Worm (Caenorhabditis elegans) whole organism, L3 larva: ENCODE data around the gene F40G9.5.

Experiments
- R02D3.7 ChIP-seq: fragments of 150-350 bp; optimal IDR thresholded peaks from 2 replicates; lab custom pipeline; 2014; ENCODE audit warnings: missing biosample characterization, missing genetic modification characterization
- ZK546.5 ChIP-seq: sonication (generic microtip); optimal IDR thresholded peaks from 2 replicates; lab custom pipeline; 2017; ENCODE audit warnings: missing biosample characterization, missing genetic modification characterization
- aly-2 ChIP-seq: fragments of 150-350 bp; optimal IDR thresholded peaks from 2 replicates; lab custom pipeline; 2014; ENCODE audit warnings: missing biosample characterization, missing genetic modification characterization
- ama-1 ChIP-seq: fragments of 150-350 bp; optimal IDR thresholded peaks from 2 replicates; lab custom pipeline; 2018
- ceh-9 ChIP-seq: sonication (generic microtip); optimal IDR thresholded peaks from 2 replicates; lab custom pipeline; 2018; ENCODE audit warnings: missing biosample characterization, missing genetic modification characterization
- daf-12 ChIP-seq: fragments of 150-350 bp; optimal IDR thresholded peaks from 2 replicates; lab custom pipeline; 2014; ENCODE audit warnings: missing biosample characterization, missing genetic modification reagents, missing genetic modification characterization
- egl-27 ChIP-seq: sonication (generic microtip); optimal IDR thresholded peaks from 4 replicates; lab custom pipeline; 2017; ENCODE audit warnings: missing biosample characterization, missing genetic modification reagents, missing genetic modification characterization
- egl-5 ChIP-seq: fragments of 150-350 bp; optimal IDR thresholded peaks from 2 replicates; lab custom pipeline; 2017; ENCODE audit warnings: missing biosample characterization, missing genetic modification reagents, missing genetic modification characterization, inconsistent platforms
- elt-2 ChIP-seq: sonication (generic microtip); optimal IDR thresholded peaks from 2 replicates; lab custom pipeline; 2016; ENCODE audit warnings: missing genetic modification reagents, mild to moderate bottlenecking, missing genetic modification characterization, missing compliant biosample characterization
- elt-3 ChIP-seq, 3 experiments: fragments of 150-350 bp in 1 of 3; sonication (generic microtip) in 2 of 3; optimal IDR thresholded peaks; 2 replicates in 2 of 3; 4 replicates in 1 of 3; lab custom pipeline; 2014 to 2017; ENCODE audit warnings: missing biosample characterization in 3 of 3, missing genetic modification characterization in 3 of 3
- eor-1 ChIP-seq, 2 experiments: fragments of 150-350 bp; optimal IDR thresholded peaks; 2 replicates each; lab custom pipeline; 2014 to 2018; ENCODE audit warnings: missing biosample characterization in 2 of 2, missing genetic modification characterization in 2 of 2
- fkh-10 ChIP-seq: sonication (generic microtip); optimal IDR thresholded peaks from 2 replicates; lab custom pipeline; 2017; ENCODE audit warnings: missing biosample characterization, missing genetic modification reagents, missing genetic modification characterization
- fkh-2 ChIP-seq: fragments of 150-350 bp; optimal IDR thresholded peaks from 2 replicates; lab custom pipeline; 2014; ENCODE audit warnings: missing biosample characterization, missing genetic modification reagents, missing genetic modification characterization
- fos-1 ChIP-seq: fragments of 150-350 bp; optimal IDR thresholded peaks from 2 replicates; lab custom pipeline; 2014; ENCODE audit warnings: missing biosample characterization, missing genetic modification characterization
- hmg-11 ChIP-seq: sonication (generic microtip); optimal IDR thresholded peaks from 2 replicates; lab custom pipeline; 2016; ENCODE audit warnings: missing genetic modification characterization, missing compliant biosample characterization
- lin-15B ChIP-seq: fragments of 150-350 bp; optimal IDR thresholded peaks from 2 replicates; lab custom pipeline; 2014; ENCODE audit warnings: missing biosample characterization, missing genetic modification characterization
- lin-39 ChIP-seq: fragments of 150-350 bp; optimal IDR thresholded peaks from 2 replicates; lab custom pipeline; 2018; ENCODE audit warnings: missing biosample characterization, missing genetic modification reagents, missing genetic modification characterization
- lsy-12 ChIP-seq: sonication (generic microtip); optimal IDR thresholded peaks from 2 replicates; lab custom pipeline; 2016; ENCODE audit warnings: mild to moderate bottlenecking, missing genetic modification characterization, missing compliant biosample characterization
- mdl-1 ChIP-seq: fragments of 150-350 bp; optimal IDR thresholded peaks from 2 replicates; lab custom pipeline; 2014; ENCODE audit warnings: missing biosample characterization, missing genetic modification characterization
- mml-1 ChIP-seq: fragments of 150-350 bp; sonication (generic microtip); optimal IDR thresholded peaks from 3 replicates; lab custom pipeline; 2014; ENCODE audit warnings: missing biosample characterization, missing genetic modification characterization
- nfya-1 ChIP-seq: sonication (generic microtip); optimal IDR thresholded peaks from 2 replicates; lab custom pipeline; 2017; ENCODE audit warnings: missing genetic modification characterization, mild to moderate bottlenecking, missing compliant biosample characterization, antibody characterized with exemption, moderate library complexity; ENCODE audit not compliant: insufficient read depth
- nhr-11 ChIP-seq: fragments of 150-350 bp; optimal IDR thresholded peaks from 2 replicates; lab custom pipeline; 2014; ENCODE audit warnings: missing biosample characterization, missing genetic modification characterization
- nhr-12 ChIP-seq: fragments of 150-350 bp; optimal IDR thresholded peaks from 2 replicates; lab custom pipeline; 2014; ENCODE audit warnings: missing biosample characterization, missing genetic modification characterization
- nhr-23 ChIP-seq: fragments of 150-350 bp; optimal IDR thresholded peaks from 2 replicates; lab custom pipeline; 2014; ENCODE audit warnings: missing biosample characterization, missing genetic modification reagents, missing genetic modification characterization
- nhr-25 ChIP-seq: sonication (generic microtip); optimal IDR thresholded peaks from 2 replicates; lab custom pipeline; 2017; ENCODE audit warnings: missing biosample characterization, missing genetic modification characterization
- nhr-28 ChIP-seq: fragments of 150-350 bp; optimal IDR thresholded peaks from 2 replicates; lab custom pipeline; 2014; ENCODE audit warnings: missing biosample characterization, missing genetic modification characterization
- nhr-43 ChIP-seq: sonication (generic microtip); optimal IDR thresholded peaks from 2 replicates; lab custom pipeline; 2016; ENCODE audit warnings: mild to moderate bottlenecking, missing genetic modification characterization, missing compliant biosample characterization; ENCODE audit not compliant: poor library complexity, severe bottlenecking
- nhr-76 ChIP-seq: fragments of 150-350 bp; sonication (generic microtip); optimal IDR thresholded peaks from 5 replicates; lab custom pipeline; 2014; ENCODE audit warnings: missing biosample characterization, missing genetic modification characterization
- nhr-77 ChIP-seq: fragments of 150-350 bp; optimal IDR thresholded peaks from 2 replicates; lab custom pipeline; 2014; ENCODE audit warnings: missing biosample characterization, missing genetic modification characterization
- pha-4 ChIP-seq: fragments of 150-350 bp; optimal IDR thresholded peaks from 2 replicates; lab custom pipeline; 2014; ENCODE audit warnings: missing biosample characterization, missing genetic modification reagents, missing genetic modification characterization
- pqm-1 ChIP-seq: fragments of 150-350 bp; optimal IDR thresholded peaks from 2 replicates; lab custom pipeline; 2017; ENCODE audit warnings: missing biosample characterization, missing genetic modification characterization, inconsistent platforms
- skn-1 ChIP-seq: fragments of 150-350 bp; optimal IDR thresholded peaks from 2 replicates; lab custom pipeline; 2014; ENCODE audit warnings: missing biosample characterization, missing genetic modification characterization
- zag-1 ChIP-seq: fragments of 150-350 bp; optimal IDR thresholded peaks from 2 replicates; lab custom pipeline; 2014; ENCODE audit warnings: missing biosample characterization, missing genetic modification characterization
- ztf-11 ChIP-seq: fragments of 150-350 bp; optimal IDR thresholded peaks from 2 replicates; lab custom pipeline; 2014; ENCODE audit warnings: missing biosample characterization, missing genetic modification characterization
- ztf-4 ChIP-seq: fragments of 150-350 bp; optimal IDR thresholded peaks from 2 replicates; lab custom pipeline; 2014; ENCODE audit warnings: missing biosample characterization, missing genetic modification characterization

F40G9.5 gene

DNA sequence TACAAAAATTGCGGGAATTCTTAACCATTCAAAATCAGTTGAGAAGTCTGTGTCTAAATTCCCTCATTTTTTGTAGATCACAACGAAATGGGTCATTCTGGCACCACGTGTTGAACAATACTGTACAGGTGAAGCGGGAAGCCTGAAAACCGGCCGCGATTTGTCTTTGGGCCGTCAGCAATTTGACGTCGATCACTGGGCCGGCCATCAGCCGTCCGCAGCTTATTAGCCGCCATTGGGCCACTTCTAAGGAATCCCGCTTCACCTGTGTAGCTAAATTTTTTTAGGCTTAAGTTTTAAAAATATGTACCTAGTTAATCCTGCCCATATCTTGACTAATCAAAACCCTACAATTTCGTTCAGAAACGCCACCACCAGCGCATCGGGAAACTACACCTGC is 21.4 kb upstream of the F40G9.5 start:
- no peak for TF ChIP-seq nhr-25 (tag; lab: Kevin White, UChicago)
- TF ChIP-seq nhr-11 (tag; lab: Kevin White, UChicago) = no peak
- TF ChIP-seq elt-3 (tag; optimal IDR thresholded peaks at IDR 0.05; lab: Kevin White, UChicago) = no peak
- TF ChIP-seq egl-27 = no peak
- no peak for TF ChIP-seq elt-2 (tag; lab: Kevin White, UChicago)
- no peak for TF ChIP-seq ZK546.5 (tag; lab: Kevin White, UChicago)
- no peak for TF ChIP-seq aly-2 (tag; lab: Kevin White, UChicago)
- no peak for TF ChIP-seq R02D3.7
- TF ChIP-seq fkh-2 (tag; lab: Kevin White, UChicago) = no peak
- TF ChIP-seq, all 47 proteins: peak for 0

- TF ChIP-seq ama-1 (lab: Kevin White, UChicago) = no peak
- TF ChIP-seq fkh-2 (tag; lab: Kevin White, UChicago) = no peak
- no peak for TF ChIP-seq ZK546.5 (tag; lab: Kevin White, UChicago)
- no peak for TF ChIP-seq mml-1 (tag; lab: Kevin White, UChicago)
- no peak for TF ChIP-seq pqm-1 (tag; lab: Kevin White, UChicago)
- TF ChIP-seq eor-1 (tag; optimal IDR thresholded peaks at IDR 0.05; lab: Kevin White, UChicago) = no peak
- TF ChIP-seq mdl-1 (tag; lab: Kevin White, UChicago) = no peak
- TF ChIP-seq nhr-43 (tag; lab: Kevin White, UChicago) = no peak
- TF ChIP-seq daf-12 (tag; lab: Kevin White, UChicago) = no peak
- TF ChIP-seq fos-1 (tag; lab: Kevin White, UChicago) = no peak
- no peak for TF ChIP-seq skn-1 (tag; lab: Kevin White, UChicago)
- TF ChIP-seq lsy-12 (tag; lab: Kevin White, UChicago) = no peak
- TF ChIP-seq elt-3 (tag; optimal IDR thresholded peaks at IDR 0.05; lab: Kevin White, UChicago) = no peak
- TF ChIP-seq lin-39 (tag; lab: Kevin White, UChicago) = no peak
- TF ChIP-seq, all 47 proteins: peak for 0
Observed at ce11 chrIII:164775-165174, 16.3 kb upstream of the F40G9.5 start, which contains the start of gene F40G9.8. F40G9.8 (minus strand) TSS chrIII:164875.

DNA sequence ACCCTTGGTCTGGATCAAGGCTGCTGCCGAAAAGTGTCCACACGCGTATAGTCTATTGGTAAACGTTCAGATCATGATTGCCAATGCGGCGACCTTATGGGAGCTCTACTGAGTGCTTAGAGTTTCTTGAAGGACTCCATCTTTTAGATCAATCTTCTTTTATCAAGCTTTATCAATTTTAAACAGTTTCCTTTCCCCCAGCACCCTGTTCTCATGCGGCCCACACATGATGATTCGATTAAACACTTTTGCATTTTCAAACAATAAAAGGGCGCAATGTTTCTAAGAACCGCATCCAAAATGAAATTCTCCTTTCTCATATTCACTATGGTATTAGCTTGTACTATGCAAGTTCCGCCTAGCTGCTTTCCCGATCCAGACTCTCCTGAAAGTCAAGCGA is 15.7 kb upstream of the F40G9.5 start, which contains the start of gene F40G9.7:
TSS of gene F40G9.7 (plus strand) at position 301 of the 400 bp plus-strand sequence.
- TF ChIP-seq hmg-11 (tag; lab: Kevin White, UChicago) (no peak), nhr-43 (tag; lab: Kevin White, UChicago) (no peak), nhr-76 (tag; lab: Kevin White, UChicago) (no peak), zag-1 (no peak), fkh-10 (GFP tag; lab: Kevin White, UChicago) (no peak)

- TF ChIP-seq nhr-23 = no peak
- no peak for TF ChIP-seq pha-4
- TF ChIP-seq ceh-9 = no peak
- no peak for TF ChIP-seq daf-12 (tag; lab: Kevin White, UChicago)
- TF ChIP-seq lin-15B = no peak
- no peak for TF ChIP-seq nhr-12 (tag; lab: Kevin White, UChicago)
- TF ChIP-seq skn-1 (tag; lab: Kevin White, UChicago) = no peak
- no peak for TF ChIP-seq ama-1 (lab: Kevin White, UChicago)
- no peak for TF ChIP-seq elt-3 (tag; optimal IDR thresholded peaks at IDR 0.05; lab: Kevin White, UChicago)
- TF ChIP-seq nhr-28 (tag; lab: Kevin White, UChicago) = no peak
- no peak for TF ChIP-seq ztf-4
- TF ChIP-seq nfya-1 (tag; lab: Kevin White, UChicago) = no peak
- TF ChIP-seq nhr-43 (tag; lab: Kevin White, UChicago) = no peak
- TF ChIP-seq nhr-76 (tag; lab: Kevin White, UChicago) = no peak
- no peak for TF ChIP-seq egl-5 (tag; lab: Kevin White, UChicago)
- no peak for TF ChIP-seq mdl-1 (tag; lab: Kevin White, UChicago)
- TF ChIP-seq ztf-11 (tag; lab: Kevin White, UChicago) = no peak
- no peak for TF ChIP-seq nhr-77 (tag; lab: Kevin White, UChicago)
Observed at ce11 chrIII:169478-169877, 11.6 kb upstream of the F40G9.5 start, which contains the start of gene F40G9.18. F40G9.18 (minus strand) TSS chrIII:169578.
